Worm (Caenorhabditis elegans) whole organism, L4/young adult: ENCODE data around the gene lelo-1.

ENCODE experiments used
- dao-5 ChIP-seq: sonication (generic microtip); optimal IDR thresholded peaks from 2 replicates; lab custom pipeline; 2016; ENCODE audit warnings: missing genotype, missing genetic modification characterization, moderate library complexity, missing compliant biosample characterization
- him-1 ChIP-seq: sonication (generic microtip); optimal IDR thresholded peaks from 2 replicates; lab custom pipeline; 2016; ENCODE audit warnings: missing genotype, missing genetic modification reagents, missing genetic modification characterization, missing compliant biosample characterization

- no peak for TF ChIP-seq dao-5 (tag; lab: Kevin White, UChicago)
- no peak for TF ChIP-seq him-1
Measured at ce11 chrII:6286865-6287264, 40.7 kb downstream of the lelo-1 start, which contains the start of gene F13H8.6.
